Worm (Caenorhabditis elegans) whole organism, young adult: Measurements from ENCODE around the gene tbcc-1.

Experiments used
- B0019.2 ChIP-seq: fragments of 200-800 bp; sonication (Bioruptor generic); conservative IDR thresholded peaks from 2 replicates; pipeline ENCODE4 v1.3.6; 2022; ENCODE audit warnings: missing genetic modification reagents, missing genetic modification characterization, missing compliant biosample characterization
- F23B12.7 ChIP-seq: sonication (generic microtip); optimal IDR thresholded peaks from 2 replicates; lab custom pipeline; 2017; ENCODE audit warnings: missing genetic modification characterization, mild to moderate bottlenecking, missing compliant biosample characterization, antibody characterized with exemption, moderate library complexity; ENCODE audit not compliant: insufficient read depth
- ceh-100 ChIP-seq: fragments of 200-800 bp; sonication (Bioruptor generic); IDR thresholded peaks from 2 replicates; pipeline ENCODE4 v1.3.6; 2022; ENCODE audit warnings: missing genetic modification reagents, missing genetic modification characterization, missing compliant biosample characterization
- egl-44 ChIP-seq: fragments of 200-800 bp; sonication (Bioruptor generic); IDR thresholded peaks from 2 replicates; pipeline ENCODE4 v1.3.6; 2022; ENCODE audit warnings: missing genetic modification reagents, missing genetic modification characterization, missing compliant biosample characterization
- lin-40 ChIP-seq: sonication (generic microtip); optimal IDR thresholded peaks from 2 replicates; lab custom pipeline; 2016; ENCODE audit warnings: missing genetic modification characterization, mild to moderate bottlenecking, missing compliant biosample characterization, missing genotype, missing genetic modification reagents
- nfya-1 ChIP-seq: sonication (generic microtip); optimal IDR thresholded peaks from 2 replicates; lab custom pipeline; 2017; ENCODE audit warnings: antibody characterized with exemption, missing compliant biosample characterization, missing genetic modification characterization, borderline replicate concordance; ENCODE audit not compliant: insufficient read depth
- snpc-1.1 ChIP-seq: sonication (generic microtip); optimal IDR thresholded peaks from 2 replicates; lab custom pipeline; 2017; ENCODE audit warnings: missing genetic modification characterization, mild to moderate bottlenecking, missing compliant biosample characterization, antibody characterized with exemption, moderate library complexity, missing genotype, missing genetic modification reagents; ENCODE audit not compliant: insufficient read depth

ce11 chrIII:2746553-2746952 lies 41.7 kb upstream of the tbcc-1 start, which contains the start of gene Y71H2AM.14:
- no peak for TF ChIP-seq ceh-100
- no peak for TF ChIP-seq B0019.2 (GFP tag; lab: Robert Waterston, UW)
- no peak for TF ChIP-seq F23B12.7 (tag; lab: Kevin White, UChicago)
- TF ChIP-seq nfya-1 = no peak
- TF ChIP-seq egl-44 (GFP tag; lab: Robert Waterston, UW) = no peak
- TF ChIP-seq lin-40 = no peak
- no peak for TF ChIP-seq snpc-1.1 (tag; lab: Kevin White, UChicago)
